Fruit fly (Drosophila melanogaster) whole organism, adult: ENCODE data around the gene Hira.

Source experiments
- CG11617 ChIP-seq: fragments of 200-800 bp; sonication (Bioruptor generic); optimal IDR thresholded peaks from 2 replicates; lab custom pipeline; 2017; ENCODE audit warnings: mild to moderate bottlenecking, missing biosample characterization, missing genetic modification reagents, missing genetic modification characterization
- CG12768 ChIP-seq: fragments of 200-800 bp; sonication (Bioruptor generic); optimal IDR thresholded peaks from 2 replicates; lab custom pipeline; 2017; ENCODE audit warnings: missing biosample characterization, missing genetic modification characterization, mild to moderate bottlenecking, moderate library complexity, missing genetic modification reagents
- CG7101 ChIP-seq: fragments of 200-800 bp; sonication (Bioruptor generic); optimal IDR thresholded peaks from 2 replicates; lab custom pipeline; 2018; ENCODE audit warnings: missing biosample characterization, mild to moderate bottlenecking, missing genetic modification characterization, moderate library complexity
- Clk ChIP-seq: fragments of 200-800 bp; sonication (Bioruptor generic); optimal IDR thresholded peaks from 2 replicates; lab custom pipeline; 2017; ENCODE audit warnings: missing biosample characterization, missing genetic modification characterization
- Hr96 ChIP-seq: fragments of 200-800 bp; sonication (Bioruptor generic); optimal IDR thresholded peaks from 2 replicates; lab custom pipeline; 2016; ENCODE audit warnings: missing biosample characterization, missing genetic modification characterization
- toe ChIP-seq: fragments of 200-800 bp; sonication (Bioruptor generic); optimal IDR thresholded peaks from 2 replicates; lab custom pipeline; 2016; ENCODE audit warnings: missing biosample characterization, missing genetic modification characterization

DNA sequence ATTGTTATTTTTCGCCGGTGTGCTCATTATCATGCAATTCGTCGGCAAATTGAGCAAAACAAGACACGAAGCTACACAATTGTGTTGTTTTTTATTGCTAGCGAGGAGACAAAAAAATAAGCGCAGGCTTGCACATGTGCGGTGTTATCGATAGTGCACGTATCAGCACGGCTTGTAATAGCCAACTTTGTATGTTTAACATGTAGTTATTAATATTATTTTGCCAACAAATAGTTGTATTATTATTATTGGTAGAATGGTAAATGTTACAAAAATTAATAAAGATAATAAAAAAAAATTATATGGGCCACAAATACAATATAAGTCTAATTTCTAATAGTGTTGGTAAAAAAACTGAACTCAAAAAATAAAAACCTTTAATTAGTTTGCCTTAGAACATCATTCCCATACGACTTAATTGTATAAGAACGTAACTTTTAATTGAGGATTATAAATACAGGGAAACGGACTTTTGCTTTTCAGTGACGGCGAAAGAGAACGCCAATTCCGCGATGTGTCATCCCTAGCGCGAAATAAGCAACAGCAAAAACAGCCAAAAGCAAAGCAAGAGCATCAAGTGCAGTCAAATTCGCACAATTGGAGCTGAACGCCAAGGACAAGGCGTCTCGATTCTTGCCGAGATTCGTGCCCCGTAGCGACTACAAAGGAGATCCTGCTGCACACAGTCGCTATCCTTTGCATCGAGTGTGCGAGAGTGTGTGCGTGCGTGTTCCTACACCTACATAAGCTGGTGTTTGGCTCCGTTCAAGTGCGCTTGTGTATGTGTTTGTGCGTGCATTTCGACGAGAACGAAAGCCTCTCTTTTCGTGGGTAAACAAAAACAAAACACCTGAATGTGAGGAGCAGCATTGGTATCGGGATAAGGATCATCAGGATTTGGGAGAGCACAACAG, 6.6 kb downstream of the Hira start, which contains the start of the genes NELF-B and CG12155:
- TF ChIP-seq CG12768 (GFP tag; lab: Kevin White, UChicago) (peak; percentile 6), CG7101 (tag; lab: Kevin White, UChicago) (peak; percentile 59), Clk (GFP tag; lab: Kevin White, UChicago) (no peak), CG11617 (GFP tag; lab: Kevin White, UChicago) (peak; percentile 84), Hr96 (GFP tag; lab: Kevin White, UChicago) (no peak), toe (GFP tag; lab: Kevin White, UChicago) (peak; percentile 49)
